Worm (Caenorhabditis elegans): ENCODE measurements around the gene ZK856.16.

DNA sequence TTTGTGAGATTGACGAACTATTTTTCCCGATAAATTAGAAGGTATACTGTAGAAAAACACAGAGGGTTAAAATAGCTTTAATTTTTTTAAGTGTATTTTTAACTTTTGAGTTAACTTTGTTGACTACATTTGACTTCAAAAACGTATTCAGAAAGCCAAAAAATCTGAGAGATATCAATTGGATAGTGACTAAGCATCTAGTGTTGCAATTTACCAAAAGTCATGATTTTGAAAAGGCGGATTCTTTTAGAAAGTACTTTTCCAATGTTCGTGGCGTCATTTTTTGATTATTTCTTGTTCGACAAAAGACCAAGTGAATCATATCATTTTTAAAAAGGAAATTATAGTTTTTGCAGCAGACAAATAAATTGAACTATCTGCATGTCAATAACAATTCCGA, 36.5 kb downstream of the ZK856.16 start:
- TF ChIP-seq hnd-1 (tag; optimal IDR thresholded peaks at IDR 0.05) (no peak), ama-1 (optimal IDR thresholded peaks at IDR 0.05) (no peak), scrt-1 (GFP tag; IDR thresholded peaks at IDR 0.05) (no peak), B0310.2 (tag; optimal IDR thresholded peaks at IDR 0.05) (no peak), ceh-13 (GFP tag; optimal IDR thresholded peaks at IDR 0.05) (no peak), ceh-36 (tag; optimal IDR thresholded peaks at IDR 0.05) (no peak)

Data from whole organism, early embryonic.